Fruit fly (Drosophila melanogaster) whole organism, embryonic: Measurements from ENCODE around the gene CG13982.

Source experiments
- CG11695 ChIP-seq: fragments of 200-800 bp; sonication (Bioruptor generic); IDR thresholded peaks from 3 replicates; pipeline ENCODE4 v1.3.6; 2022; ENCODE audit warnings: missing biosample characterization, missing genetic modification characterization
- CG11696 ChIP-seq: fragments of 200-800 bp; sonication (Bioruptor generic); IDR thresholded peaks from 2 replicates; pipeline ENCODE4 v1.3.6; 2022; ENCODE audit warnings: missing biosample characterization, missing genetic modification characterization
- CG17802 ChIP-seq: fragments of 200-800 bp; sonication (Bioruptor generic); optimal IDR thresholded peaks from 2 replicates; lab custom pipeline; 2018; ENCODE audit warnings: missing biosample characterization, mild to moderate bottlenecking, missing genetic modification characterization, moderate library complexity
- CG2202 ChIP-seq: fragments of 200-800 bp; sonication (Bioruptor generic); optimal IDR thresholded peaks from 2 replicates; lab custom pipeline; 2018; ENCODE audit warnings: missing biosample characterization, mild to moderate bottlenecking, missing genetic modification characterization
- CG32767 ChIP-seq: fragments of 200-800 bp; sonication (Bioruptor generic); IDR thresholded peaks from 2 replicates; pipeline ENCODE4 v1.3.6; 2022; ENCODE audit warnings: missing biosample characterization, missing genetic modification characterization
- CG33557 ChIP-seq: fragments of 200-800 bp; sonication (Bioruptor generic); optimal IDR thresholded peaks from 2 replicates; lab custom pipeline; 2019; ENCODE audit warnings: missing biosample characterization, mild to moderate bottlenecking, missing genetic modification characterization, moderate library complexity
- CG4424 ChIP-seq: fragments of 200-800 bp; sonication (Bioruptor generic); optimal IDR thresholded peaks from 3 replicates; lab custom pipeline; 2016; ENCODE audit warnings: missing biosample characterization, missing genetic modification characterization
- CG8765 ChIP-seq: fragments of 200-800 bp; sonication (Bioruptor generic); IDR thresholded peaks from 2 replicates; pipeline ENCODE4 v1.3.6; 2022; ENCODE audit warnings: missing biosample characterization, missing genetic modification characterization
- CG9727 ChIP-seq: fragments of 200-800 bp; sonication (Bioruptor generic); optimal IDR thresholded peaks from 3 replicates; lab custom pipeline; 2017; ENCODE audit warnings: missing biosample characterization, mild to moderate bottlenecking, missing genetic modification characterization
- Eip74EF ChIP-seq, 2 experiments: fragments of 200-800 bp in 1 of 2; fragments of >200 bp in 1 of 2; sonication (Bioruptor generic) in 1 of 2; optimal IDR thresholded peaks; 2 replicates each; lab custom pipeline; 2017 to 2019; ENCODE audit warnings: missing biosample characterization in 2 of 2, missing genetic modification characterization in 2 of 2, mild to moderate bottlenecking in 1 of 2, moderate library complexity in 1 of 2
- Ets65A ChIP-seq: fragments of 200-800 bp; sonication (Bioruptor generic); peaks from one replicate; lab custom pipeline; 2016; ENCODE audit warnings: missing biosample characterization, missing genetic modification characterization
- H2.0 ChIP-seq: fragments of 200-800 bp; sonication (Bioruptor generic); IDR thresholded peaks from 2 replicates; pipeline ENCODE4 v1.3.6; 2022; ENCODE audit warnings: missing biosample characterization, missing genetic modification characterization
- HLH3B ChIP-seq: fragments of 200-800 bp; sonication (Bioruptor generic); IDR thresholded peaks from 2 replicates; pipeline ENCODE4 v1.3.6; 2022; ENCODE audit warnings: missing biosample characterization, missing genetic modification characterization
- Med ChIP-seq: fragments of 200-800 bp; sonication (Bioruptor generic); peaks from one replicate; lab custom pipeline; 2016; ENCODE audit warnings: missing biosample characterization, missing genetic modification characterization, mild to moderate bottlenecking, inconsistent platforms, moderate library complexity
- Meics ChIP-seq: fragments of 200-800 bp; sonication (Bioruptor generic); optimal IDR thresholded peaks from 2 replicates; lab custom pipeline; 2017; ENCODE audit warnings: missing biosample characterization, mild to moderate bottlenecking, missing genetic modification characterization
- Nf-YA ChIP-seq: fragments of 200-800 bp; sonication (Bioruptor generic); IDR thresholded peaks from 2 replicates; pipeline ENCODE4 v1.3.6; 2022; ENCODE audit warnings: missing biosample characterization, missing genetic modification characterization
- Scr ChIP-seq: fragments of 200-800 bp; sonication (Bioruptor generic); IDR thresholded peaks from 2 replicates; pipeline ENCODE4 v1.3.6; 2022; ENCODE audit warnings: missing biosample characterization, missing genetic modification characterization; ENCODE audit not compliant: partially characterized antibody
- Taf1 ChIP-seq: fragments of 200-800 bp; sonication (Bioruptor generic); IDR thresholded peaks from 2 replicates; pipeline ENCODE4 v1.3.6; 2022; ENCODE audit warnings: missing biosample characterization, missing genetic modification characterization
- bsh ChIP-seq, 2 experiments: fragments of 200-800 bp; sonication (Bioruptor generic); optimal IDR thresholded peaks; 2 replicates each; lab custom pipeline; 2017 to 2018; ENCODE audit warnings: mild to moderate bottlenecking in 2 of 2, missing biosample characterization in 2 of 2, missing genetic modification characterization in 2 of 2, moderate library complexity in 1 of 2
- chinmo ChIP-seq: fragments of 200-800 bp; sonication (Bioruptor generic); IDR thresholded peaks from 4 replicates; pipeline ENCODE4 v1.3.6; 2022; ENCODE audit warnings: missing biosample characterization, missing genetic modification characterization; ENCODE audit not compliant: partially characterized antibody
- cwo ChIP-seq: fragments of 200-800 bp; sonication (Bioruptor generic); optimal IDR thresholded peaks from 3 replicates; lab custom pipeline; 2017; ENCODE audit warnings: missing biosample characterization, missing genetic modification characterization, mild to moderate bottlenecking, moderate library complexity, missing genetic modification reagents
- dmrt99B ChIP-seq: fragments of 200-800 bp; sonication (Bioruptor generic); optimal IDR thresholded peaks from 2 replicates; lab custom pipeline; 2018; ENCODE audit warnings: missing biosample characterization, mild to moderate bottlenecking, missing genetic modification characterization, moderate library complexity
- gem ChIP-seq: fragments of 200-800 bp; sonication (Bioruptor generic); optimal IDR thresholded peaks from 2 replicates; lab custom pipeline; 2019; ENCODE audit warnings: missing biosample characterization, mild to moderate bottlenecking, missing genetic modification characterization, moderate library complexity
- grn ChIP-seq: fragments of 200-800 bp; sonication (Bioruptor generic); optimal IDR thresholded peaks from 3 replicates; lab custom pipeline; 2017; ENCODE audit warnings: missing biosample characterization, missing genetic modification characterization
- kah ChIP-seq: fragments of 200-800 bp; sonication (Bioruptor generic); optimal IDR thresholded peaks from 2 replicates; lab custom pipeline; 2018; ENCODE audit warnings: missing biosample characterization, mild to moderate bottlenecking, missing genetic modification characterization
- lbe ChIP-seq: fragments of 200-800 bp; sonication (Bioruptor generic); optimal IDR thresholded peaks from 2 replicates; lab custom pipeline; 2016; ENCODE audit warnings: missing biosample characterization, mild to moderate bottlenecking, missing genetic modification characterization
- p53 ChIP-seq: fragments of 200-800 bp; sonication (Bioruptor generic); optimal IDR thresholded peaks from 2 replicates; lab custom pipeline; 2016; ENCODE audit warnings: missing biosample characterization, missing genetic modification characterization
- phol ChIP-seq: fragments of 200-800 bp; sonication (Bioruptor generic); optimal IDR thresholded peaks from 3 replicates; lab custom pipeline; 2018; ENCODE audit warnings: missing biosample characterization, mild to moderate bottlenecking, missing genetic modification characterization, moderate library complexity
- pros ChIP-seq: fragments of 200-800 bp; sonication (Bioruptor generic); optimal IDR thresholded peaks from 3 replicates; lab custom pipeline; 2019; ENCODE audit warnings: missing biosample characterization, mild to moderate bottlenecking, missing genetic modification characterization, moderate library complexity
- stwl ChIP-seq: fragments of 200-800 bp; sonication (Bioruptor generic); optimal IDR thresholded peaks from 3 replicates; lab custom pipeline; 2018; ENCODE audit warnings: missing biosample characterization, mild to moderate bottlenecking, missing genetic modification characterization, moderate library complexity
- unpg ChIP-seq: fragments of 200-800 bp; sonication (Bioruptor generic); optimal IDR thresholded peaks from 3 replicates; lab custom pipeline; 2018; ENCODE audit warnings: missing biosample characterization, mild to moderate bottlenecking, missing genetic modification characterization, moderate library complexity
- wdn ChIP-seq: fragments of 200-800 bp; sonication (Bioruptor generic); IDR thresholded peaks from 2 replicates; pipeline ENCODE4 v1.3.6; 2022; ENCODE audit warnings: missing biosample characterization, missing genetic modification characterization
- wor ChIP-seq: fragments of 200-800 bp; sonication (Bioruptor generic); IDR thresholded peaks from 2 replicates; pipeline ENCODE4 v1.3.6; 2022; ENCODE audit warnings: missing biosample characterization, missing genetic modification characterization
- zfh1 ChIP-seq: fragments of 200-800 bp; sonication (Bioruptor generic); IDR thresholded peaks from 3 replicates; pipeline ENCODE4 v1.3.6; 2022; ENCODE audit warnings: missing biosample characterization, missing genetic modification characterization

The CG13982 gene

DNA sequence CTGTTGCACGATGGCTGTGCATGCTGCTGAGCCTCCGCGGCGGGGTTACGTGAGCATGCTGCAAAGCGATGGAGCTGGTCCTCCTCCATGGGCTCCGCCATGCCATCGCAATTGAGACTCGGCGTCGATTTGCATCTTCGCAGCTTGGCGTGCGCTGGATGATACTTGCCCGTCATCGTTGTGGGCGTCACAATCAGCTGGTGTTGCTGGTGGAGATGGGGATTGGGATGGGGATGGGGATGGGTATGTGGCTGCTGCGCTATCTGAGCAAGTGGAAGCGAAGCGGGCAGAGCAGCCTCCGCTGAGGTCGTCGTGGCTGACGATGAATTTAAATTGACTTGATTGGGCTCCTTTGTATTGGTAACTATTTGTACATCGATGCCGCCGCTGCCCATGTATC lies 51.3 kb downstream of the CG13982 start (continued):
- TF ChIP-seq zfh1, result no peak
- TF ChIP-seq, all 482 proteins: peak for 15

DNA sequence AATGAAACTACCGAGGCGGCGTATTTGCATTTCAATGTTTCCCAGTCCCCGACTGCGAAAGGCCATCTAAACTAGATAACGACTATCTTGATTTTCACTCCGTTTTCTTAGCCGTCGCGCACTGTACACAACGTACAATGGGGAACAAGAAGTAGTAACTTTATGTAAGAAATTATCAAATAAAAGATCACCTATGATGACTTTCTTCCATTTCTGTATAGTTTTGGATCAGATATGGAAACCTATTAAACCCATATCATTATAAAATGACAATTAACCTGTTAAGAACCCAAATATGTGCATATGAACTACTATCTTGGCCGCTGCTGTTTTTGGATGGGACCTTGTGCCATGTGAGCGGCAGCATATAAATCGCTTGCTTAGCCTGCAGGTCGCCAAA lies 52.2 kb downstream of the CG13982 start:
- TF ChIP-seq CG11695 (GFP tag; lab: Robert Waterston, UW) (peak; percentile 67), Nf-YA (GFP tag; lab: Robert Waterston, UW) (no peak), Ets65A (GFP tag; lab: Kevin White, UChicago) (peak; percentile 30), H2.0 (GFP tag; lab: Robert Waterston, UW) (no peak), gem (peak; percentile 3), Taf1 (no peak), kah (GFP tag; lab: Kevin White, UChicago) (no peak), phol (no peak), unpg (peak; percentile 1), wor (no peak), Med (GFP tag; lab: Kevin White, UChicago) (peak; percentile 49), Meics (GFP tag; lab: Kevin White, UChicago) (no peak), Scr (no peak), Eip74EF (GFP tag; optimal IDR thresholded peaks at IDR 0.05; lab: Kevin White, UChicago) (no peak), dmrt99B (peak; percentile 50), cwo (GFP tag; lab: Kevin White, UChicago) (no peak), pros (GFP tag; lab: Kevin White, UChicago) (peak; percentile 10), chinmo (GFP tag; lab: Robert Waterston, UW) (no peak), CG17802 (tag; lab: Kevin White, UChicago) (no peak), CG11696 (GFP tag; lab: Robert Waterston, UW) (peak; percentile 72), CG4424 (GFP tag; lab: Kevin White, UChicago) (no peak), CG32767 (GFP tag; lab: Robert Waterston, UW) (no peak), wdn (GFP tag; lab: Robert Waterston, UW) (no peak), grn (GFP tag; lab: Kevin White, UChicago) (peak; percentile 79), CG2202 (tag; lab: Kevin White, UChicago) (no peak), CG33557 (GFP tag; lab: Kevin White, UChicago) (no peak), bsh (GFP tag; optimal IDR thresholded peaks at IDR 0.05; lab: Kevin White, UChicago) (peak in 1 of 2 experiments; percentile 8), CG9727 (GFP tag; lab: Kevin White, UChicago) (no peak), HLH3B (GFP tag; lab: Robert Waterston, UW) (peak; percentile 24; the same call in 1 of the 2 replicates)

DNA sequence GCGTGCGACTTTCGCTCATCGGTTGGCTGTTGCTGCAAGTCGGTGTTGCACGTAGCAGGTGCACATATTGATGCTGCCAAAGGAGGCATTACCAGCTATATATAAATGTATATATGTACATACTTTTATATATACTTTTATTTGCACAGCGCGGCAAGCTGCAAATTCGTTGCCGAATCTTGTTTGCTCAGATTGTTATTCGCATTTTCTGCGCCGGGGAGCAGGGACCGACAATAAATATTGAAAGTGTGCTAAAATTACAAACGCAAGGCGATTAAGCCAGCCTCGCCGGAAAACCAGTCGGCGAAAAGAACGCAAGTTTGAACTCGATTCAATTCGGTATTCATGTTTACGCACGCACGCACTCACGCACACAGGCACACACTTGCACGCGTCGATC lies 52.7 kb downstream of the CG13982 start:
- peak; percentile 32 for TF ChIP-seq lbe (GFP tag; lab: Kevin White, UChicago)
- TF ChIP-seq chinmo (GFP tag; lab: Robert Waterston, UW), result 0 out of 4 replicates have a peak, but pooled peaks have one; percentile 59
- peak; percentile 76 for TF ChIP-seq p53 (GFP tag; lab: Kevin White, UChicago)
- TF ChIP-seq CG8765, result no peak
- no peak for TF ChIP-seq stwl (tag; lab: Kevin White, UChicago)
- TF ChIP-seq, all 482 proteins: peak for 3
